Worm (Caenorhabditis elegans) whole organism, late embryonic: ENCODE data around the gene acp-6.

ENCODE experiments used
- C08G9.2 ChIP-seq: sonication (generic microtip); optimal IDR thresholded peaks from 2 replicates; lab custom pipeline; 2016; ENCODE audit warnings: mild to moderate bottlenecking, missing genetic modification characterization, moderate library complexity, missing compliant biosample characterization
- K02D7.2 ChIP-seq: sonication (generic microtip); optimal IDR thresholded peaks from 2 replicates; lab custom pipeline; 2017; ENCODE audit warnings: mild to moderate bottlenecking, missing genetic modification characterization, missing compliant biosample characterization
- ceh-18 ChIP-seq: sonication (generic microtip); optimal IDR thresholded peaks from 2 replicates; lab custom pipeline; 2016; ENCODE audit warnings: missing genetic modification characterization, missing compliant biosample characterization
- ceh-19 ChIP-seq: fragments of 200-800 bp; sonication (Bioruptor generic); optimal IDR thresholded peaks from 2 replicates; lab custom pipeline; 2018; ENCODE audit warnings: mild to moderate bottlenecking, missing genetic modification characterization, missing compliant biosample characterization
- ceh-24 ChIP-seq: sonication (generic microtip); optimal IDR thresholded peaks from 2 replicates; lab custom pipeline; 2016; ENCODE audit warnings: mild to moderate bottlenecking, missing genetic modification characterization, missing compliant biosample characterization
- ceh-30 ChIP-seq: fragments of 150-350 bp; optimal IDR thresholded peaks from 2 replicates; lab custom pipeline; 2014; ENCODE audit warnings: missing biosample characterization, missing genetic modification characterization
- ceh-6 ChIP-seq: fragments of 200-800 bp; sonication (Bioruptor generic); optimal IDR thresholded peaks from 2 replicates; lab custom pipeline; 2018; ENCODE audit warnings: mild to moderate bottlenecking, missing genetic modification characterization, missing compliant biosample characterization
- ceh-9 ChIP-seq: sonication (generic microtip); optimal IDR thresholded peaks from 2 replicates; lab custom pipeline; 2016; ENCODE audit warnings: mild to moderate bottlenecking, missing genetic modification characterization, inconsistent platforms, missing compliant biosample characterization
- che-1 ChIP-seq: sonication (generic microtip); optimal IDR thresholded peaks from 2 replicates; lab custom pipeline; 2016; ENCODE audit warnings: mild to moderate bottlenecking, missing genetic modification characterization, missing compliant biosample characterization
- dmd-4 ChIP-seq: sonication (generic microtip); optimal IDR thresholded peaks from 2 replicates; lab custom pipeline; 2016; ENCODE audit warnings: borderline replicate concordance, missing genetic modification characterization, missing compliant biosample characterization
- elt-2 ChIP-seq: sonication (generic microtip); optimal IDR thresholded peaks from 2 replicates; lab custom pipeline; 2016; ENCODE audit warnings: missing genetic modification reagents, missing genetic modification characterization, missing compliant biosample characterization
- elt-4 ChIP-seq: sonication (generic microtip); optimal IDR thresholded peaks from 2 replicates; lab custom pipeline; 2016; ENCODE audit warnings: missing genetic modification characterization, missing compliant biosample characterization
- ets-4 ChIP-seq: sonication (generic microtip); optimal IDR thresholded peaks from 2 replicates; lab custom pipeline; 2016; ENCODE audit warnings: missing genetic modification characterization, missing compliant biosample characterization
- fax-1 ChIP-seq: sonication (generic microtip); optimal IDR thresholded peaks from 2 replicates; lab custom pipeline; 2016; ENCODE audit warnings: missing genotype, missing genetic modification characterization, missing compliant biosample characterization
- fkh-6 ChIP-seq: sonication (generic microtip); optimal IDR thresholded peaks from 2 replicates; lab custom pipeline; 2016; ENCODE audit warnings: missing genetic modification characterization, missing compliant biosample characterization
- gmeb-2 ChIP-seq: sonication (generic microtip); optimal IDR thresholded peaks from 2 replicates; lab custom pipeline; 2016; ENCODE audit warnings: missing genetic modification characterization, inconsistent platforms, missing compliant biosample characterization
- hlh-13 ChIP-seq: fragments of 200-800 bp; sonication (Bioruptor generic); optimal IDR thresholded peaks from 2 replicates; lab custom pipeline; 2018; ENCODE audit warnings: mild to moderate bottlenecking, missing genetic modification characterization, missing compliant biosample characterization
- hlh-15 ChIP-seq: sonication (generic microtip); optimal IDR thresholded peaks from 2 replicates; lab custom pipeline; 2016; ENCODE audit warnings: missing genetic modification characterization, missing compliant biosample characterization
- hlh-30 ChIP-seq: sonication (generic microtip); optimal IDR thresholded peaks from 2 replicates; lab custom pipeline; 2017; ENCODE audit warnings: antibody characterized with exemption, missing genetic modification characterization, missing compliant biosample characterization; ENCODE audit not compliant: insufficient read depth
- hlh-6 ChIP-seq: sonication (generic microtip); optimal IDR thresholded peaks from 2 replicates; lab custom pipeline; 2016; ENCODE audit warnings: missing genotype, missing genetic modification characterization, missing compliant biosample characterization
- hlh-8 ChIP-seq: sonication (generic microtip); optimal IDR thresholded peaks from 2 replicates; lab custom pipeline; 2016; ENCODE audit warnings: missing genotype, missing genetic modification characterization, missing compliant biosample characterization
- lim-6 ChIP-seq: sonication (generic microtip); optimal IDR thresholded peaks from 2 replicates; lab custom pipeline; 2016; ENCODE audit warnings: missing genetic modification characterization, missing compliant biosample characterization
- madf-2 ChIP-seq: sonication (generic microtip); optimal IDR thresholded peaks from 2 replicates; lab custom pipeline; 2017; ENCODE audit warnings: missing genetic modification characterization, missing compliant biosample characterization
- odd-2 ChIP-seq: sonication (generic microtip); optimal IDR thresholded peaks from 2 replicates; lab custom pipeline; 2017; ENCODE audit warnings: antibody characterized with exemption, mild to moderate bottlenecking, missing genetic modification characterization, missing compliant biosample characterization
- pag-3 ChIP-seq: sonication (generic microtip); optimal IDR thresholded peaks from 2 replicates; lab custom pipeline; 2016; ENCODE audit warnings: missing compliant biosample characterization, missing genetic modification characterization, borderline replicate concordance
- pat-9 ChIP-seq: fragments of 200-800 bp; sonication (Bioruptor generic); optimal IDR thresholded peaks from 2 replicates; lab custom pipeline; 2018; ENCODE audit warnings: mild to moderate bottlenecking, missing genetic modification characterization, moderate library complexity, missing compliant biosample characterization
- pqm-1 ChIP-seq: sonication (generic microtip); optimal IDR thresholded peaks from 2 replicates; lab custom pipeline; 2016; ENCODE audit warnings: missing genetic modification characterization, missing compliant biosample characterization
- pros-1 ChIP-seq: fragments of 150-350 bp; optimal IDR thresholded peaks from 2 replicates; lab custom pipeline; 2014; ENCODE audit warnings: missing biosample characterization, missing genetic modification reagents, missing genetic modification characterization
- tbx-2 ChIP-seq: sonication (generic microtip); optimal IDR thresholded peaks from 2 replicates; lab custom pipeline; 2016; ENCODE audit warnings: missing genetic modification characterization, missing compliant biosample characterization
- tbx-7 ChIP-seq: sonication (generic microtip); optimal IDR thresholded peaks from 2 replicates; lab custom pipeline; 2016; ENCODE audit warnings: missing genotype, missing genetic modification characterization, missing compliant biosample characterization
- ttx-3 ChIP-seq: sonication (generic microtip); optimal IDR thresholded peaks from 2 replicates; lab custom pipeline; 2016; ENCODE audit warnings: missing genetic modification reagents, missing genetic modification characterization, missing compliant biosample characterization
- unc-3 ChIP-seq, 2 experiments: fragments of 200-800 bp in 1 of 2; sonication (Bioruptor generic) in 1 of 2; sonication (generic microtip) in 1 of 2; conservative IDR thresholded peaks in 1 of 2; optimal IDR thresholded peaks in 1 of 2; 2 replicates each; pipeline versions ENCODE4 v1.3.6 to Lab custom; 2016 to 2022; ENCODE audit warnings: missing compliant biosample characterization in 2 of 2, missing genetic modification characterization in 2 of 2, missing genetic modification reagents in 1 of 2
- ztf-16 ChIP-seq: sonication (generic microtip); optimal IDR thresholded peaks from 2 replicates; lab custom pipeline; 2017; ENCODE audit warnings: missing genetic modification characterization, missing compliant biosample characterization

The acp-6 gene

ce11 chrIV:6438051-6438450 lies 12.1 kb upstream of the acp-6 start, which contains the start of gene dlc-5:
Gene dlc-5 (plus strand): TSS chrIV:6438204.
- TF ChIP-seq K02D7.2 (no peak), che-1 (tag; lab: Kevin White, UChicago) (no peak)

- no peak for TF ChIP-seq pat-9 (tag; lab: Kevin White, UChicago)
- TF ChIP-seq elt-4, result no peak
- TF ChIP-seq fax-1 (tag; lab: Kevin White, UChicago), result no peak
- no peak for TF ChIP-seq elt-2
- TF ChIP-seq tbx-7 (tag; lab: Kevin White, UChicago), result no peak
- TF ChIP-seq lim-6 (tag; lab: Kevin White, UChicago), result no peak
- TF ChIP-seq hlh-15, result no peak
- no peak for TF ChIP-seq hlh-6 (tag; lab: Kevin White, UChicago)
Measured at ce11 chrIV:6433424-6433823, 7.5 kb upstream of the acp-6 start.

DNA sequence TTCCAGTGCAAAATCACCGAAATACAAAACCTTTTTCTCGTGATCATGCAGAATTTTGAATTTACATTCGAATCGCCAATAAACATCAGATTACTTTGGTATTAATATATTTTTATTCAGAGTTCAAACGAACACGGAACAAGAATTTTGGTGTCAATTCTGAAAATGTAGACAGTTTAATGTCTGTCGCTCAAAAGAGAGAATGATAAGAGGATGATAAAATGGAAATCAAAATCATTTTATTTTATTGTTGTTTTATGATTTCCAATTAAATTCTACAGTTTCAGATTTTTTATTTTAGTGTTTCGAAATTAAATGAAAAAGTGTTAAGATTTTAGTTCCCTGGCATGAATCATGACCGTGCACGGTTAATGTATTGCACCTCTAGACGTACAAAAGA lies 6.4 kb upstream of the acp-6 start:
- no peak for TF ChIP-seq madf-2 (tag; lab: Kevin White, UChicago)
- TF ChIP-seq tbx-2, result no peak
- TF ChIP-seq ceh-6 (GFP tag; lab: Kevin White, UChicago), result no peak
- TF ChIP-seq ttx-3 (tag; lab: Kevin White, UChicago), result no peak
- TF ChIP-seq odd-2, result no peak
- no peak for TF ChIP-seq fkh-6
- TF ChIP-seq pqm-1 (tag; lab: Kevin White, UChicago), result no peak
- TF ChIP-seq ceh-24 (tag; lab: Kevin White, UChicago), result no peak
- TF ChIP-seq K02D7.2, result no peak
- no peak for TF ChIP-seq pat-9 (tag; lab: Kevin White, UChicago)
- TF ChIP-seq hlh-6 (tag; lab: Kevin White, UChicago), result no peak
- TF ChIP-seq dmd-4 (tag; lab: Kevin White, UChicago), result no peak

DNA sequence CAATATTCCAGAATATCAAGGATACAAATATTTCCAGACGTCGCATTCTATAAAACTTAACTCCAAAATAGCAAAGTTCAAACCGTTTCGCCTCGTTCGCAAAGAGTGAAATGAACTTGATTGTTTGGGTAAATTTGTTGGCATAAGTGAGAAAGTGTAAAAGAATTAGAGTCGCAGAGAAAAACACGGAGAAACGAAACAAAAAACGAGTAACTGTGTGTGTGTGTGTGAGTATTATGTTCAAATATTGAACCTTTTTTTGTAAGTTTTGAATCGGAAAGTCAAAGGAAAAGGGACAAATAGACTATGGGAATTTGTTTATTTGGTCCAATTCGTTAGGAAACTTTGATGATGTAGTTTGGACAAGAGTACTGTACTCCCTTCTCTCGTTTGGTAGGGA lies 5.6 kb upstream of the acp-6 start, which contains the start of gene acp-7:
acp-7 (minus strand) TSS at position 101 of the 400 bp plus-strand sequence.
- TF ChIP-seq C08G9.2 (tag; lab: Kevin White, UChicago) (no peak), ets-4 (tag; lab: Kevin White, UChicago) (no peak), pros-1 (tag; lab: Kevin White, UChicago) (no peak), dmd-4 (tag; lab: Kevin White, UChicago) (no peak), ttx-3 (tag; lab: Kevin White, UChicago) (no peak), ceh-30 (tag; lab: Kevin White, UChicago) (no peak), ceh-18 (no peak), hlh-8 (no peak), ztf-16 (tag; lab: Kevin White, UChicago) (no peak), hlh-30 (tag; lab: Kevin White, UChicago) (no peak), gmeb-2 (tag; lab: Kevin White, UChicago) (no peak), hlh-13 (GFP tag; lab: Kevin White, UChicago) (no peak), fkh-6 (no peak), ceh-6 (GFP tag; lab: Kevin White, UChicago) (no peak), pag-3 (tag; lab: Kevin White, UChicago) (no peak), unc-3 (GFP tag; conservative IDR thresholded peaks at IDR 0.05; lab: Robert Waterston, UW) (no peak), unc-3 (tag; optimal IDR thresholded peaks at IDR 0.05; lab: Kevin White, UChicago) (no peak), ceh-19 (no peak)

- TF ChIP-seq fax-1 (tag; lab: Kevin White, UChicago) (no peak), ceh-9 (tag; lab: Kevin White, UChicago) (no peak)
Measured at ce11 chrIV:6427223-6427622, 1.3 kb upstream of the acp-6 start.
